Worm (Caenorhabditis elegans) whole organism, late embryonic: ENCODE measurements around the gene R10H10.7.
A peak's percentile ranks its signal among the peaks of the same experiment; 100 is the strongest.

Experiments
- C08G9.2 ChIP-seq: sonication (generic microtip); optimal IDR thresholded peaks from 2 replicates; lab custom pipeline; 2016; ENCODE audit warnings: mild to moderate bottlenecking, missing genetic modification characterization, moderate library complexity, missing compliant biosample characterization
- C38D4.7 ChIP-seq: fragments of 200-800 bp; sonication (Bioruptor generic); optimal IDR thresholded peaks from 2 replicates; lab custom pipeline; 2018; ENCODE audit warnings: mild to moderate bottlenecking, missing genetic modification characterization, moderate library complexity, missing compliant biosample characterization
- F13H6.1 ChIP-seq: sonication (generic microtip); optimal IDR thresholded peaks from 2 replicates; lab custom pipeline; 2016; ENCODE audit warnings: missing genetic modification characterization, missing compliant biosample characterization
- K02D7.2 ChIP-seq: sonication (generic microtip); optimal IDR thresholded peaks from 2 replicates; lab custom pipeline; 2017; ENCODE audit warnings: mild to moderate bottlenecking, missing genetic modification characterization, missing compliant biosample characterization
- K09A11.1 ChIP-seq: sonication (generic microtip); optimal IDR thresholded peaks from 2 replicates; lab custom pipeline; 2017; ENCODE audit warnings: antibody characterized with exemption, mild to moderate bottlenecking, missing genetic modification characterization, missing compliant biosample characterization; ENCODE audit not compliant: insufficient read depth
- Y22D7AL.16 ChIP-seq: sonication (generic microtip); optimal IDR thresholded peaks from 2 replicates; lab custom pipeline; 2016; ENCODE audit warnings: missing genetic modification characterization, missing compliant biosample characterization
- ahr-1 ChIP-seq: sonication (generic microtip); optimal IDR thresholded peaks from 2 replicates; lab custom pipeline; 2016; ENCODE audit warnings: missing genetic modification characterization, missing compliant biosample characterization
- ceh-18 ChIP-seq: sonication (generic microtip); optimal IDR thresholded peaks from 2 replicates; lab custom pipeline; 2016; ENCODE audit warnings: missing genetic modification characterization, missing compliant biosample characterization
- ceh-19 ChIP-seq: fragments of 200-800 bp; sonication (Bioruptor generic); optimal IDR thresholded peaks from 2 replicates; lab custom pipeline; 2018; ENCODE audit warnings: mild to moderate bottlenecking, missing genetic modification characterization, missing compliant biosample characterization
- ceh-2 ChIP-seq: sonication (generic microtip); optimal IDR thresholded peaks from 2 replicates; lab custom pipeline; 2016; ENCODE audit warnings: missing genotype, missing genetic modification characterization, missing compliant biosample characterization
- ceh-22 ChIP-seq: sonication (generic microtip); optimal IDR thresholded peaks from 2 replicates; lab custom pipeline; 2017; ENCODE audit warnings: missing biosample characterization, missing genetic modification characterization
- ceh-24 ChIP-seq: sonication (generic microtip); optimal IDR thresholded peaks from 2 replicates; lab custom pipeline; 2016; ENCODE audit warnings: mild to moderate bottlenecking, missing genetic modification characterization, missing compliant biosample characterization
- ceh-30 ChIP-seq: fragments of 150-350 bp; optimal IDR thresholded peaks from 2 replicates; lab custom pipeline; 2014; ENCODE audit warnings: missing biosample characterization, missing genetic modification characterization
- ceh-31 ChIP-seq: sonication (generic microtip); optimal IDR thresholded peaks from 2 replicates; lab custom pipeline; 2016; ENCODE audit warnings: missing genetic modification characterization, missing compliant biosample characterization
- ceh-34 ChIP-seq: sonication (generic microtip); optimal IDR thresholded peaks from 2 replicates; lab custom pipeline; 2016; ENCODE audit warnings: mild to moderate bottlenecking, missing genetic modification characterization, missing compliant biosample characterization
- ceh-48 ChIP-seq: sonication (generic microtip); optimal IDR thresholded peaks from 2 replicates; lab custom pipeline; 2016; ENCODE audit warnings: missing genetic modification characterization, inconsistent platforms, missing compliant biosample characterization
- ceh-6 ChIP-seq: fragments of 200-800 bp; sonication (Bioruptor generic); optimal IDR thresholded peaks from 2 replicates; lab custom pipeline; 2018; ENCODE audit warnings: mild to moderate bottlenecking, missing genetic modification characterization, missing compliant biosample characterization
- dve-1 ChIP-seq: sonication (generic microtip); optimal IDR thresholded peaks from 2 replicates; lab custom pipeline; 2017; ENCODE audit warnings: antibody characterized with exemption, mild to moderate bottlenecking, missing genetic modification characterization, missing compliant biosample characterization
- elt-2 ChIP-seq: sonication (generic microtip); optimal IDR thresholded peaks from 2 replicates; lab custom pipeline; 2016; ENCODE audit warnings: missing genetic modification reagents, missing genetic modification characterization, missing compliant biosample characterization
- elt-4 ChIP-seq: sonication (generic microtip); optimal IDR thresholded peaks from 2 replicates; lab custom pipeline; 2016; ENCODE audit warnings: missing genetic modification characterization, missing compliant biosample characterization
- ets-4 ChIP-seq: sonication (generic microtip); optimal IDR thresholded peaks from 2 replicates; lab custom pipeline; 2016; ENCODE audit warnings: missing genetic modification characterization, missing compliant biosample characterization
- eyg-1 ChIP-seq: sonication (generic microtip); optimal IDR thresholded peaks from 2 replicates; lab custom pipeline; 2016; ENCODE audit warnings: missing genotype, missing genetic modification characterization, missing compliant biosample characterization
- fax-1 ChIP-seq: sonication (generic microtip); optimal IDR thresholded peaks from 2 replicates; lab custom pipeline; 2016; ENCODE audit warnings: missing genotype, missing genetic modification characterization, missing compliant biosample characterization
- fkh-10 ChIP-seq: fragments of 150-350 bp; optimal IDR thresholded peaks from 2 replicates; lab custom pipeline; 2014; ENCODE audit warnings: missing biosample characterization, missing genetic modification reagents, missing genetic modification characterization
- fkh-6 ChIP-seq: sonication (generic microtip); optimal IDR thresholded peaks from 2 replicates; lab custom pipeline; 2016; ENCODE audit warnings: missing genetic modification characterization, missing compliant biosample characterization
- hlh-13 ChIP-seq: fragments of 200-800 bp; sonication (Bioruptor generic); optimal IDR thresholded peaks from 2 replicates; lab custom pipeline; 2018; ENCODE audit warnings: mild to moderate bottlenecking, missing genetic modification characterization, missing compliant biosample characterization
- hlh-30 ChIP-seq: sonication (generic microtip); optimal IDR thresholded peaks from 2 replicates; lab custom pipeline; 2017; ENCODE audit warnings: antibody characterized with exemption, missing genetic modification characterization, missing compliant biosample characterization; ENCODE audit not compliant: insufficient read depth
- madf-2 ChIP-seq: sonication (generic microtip); optimal IDR thresholded peaks from 2 replicates; lab custom pipeline; 2017; ENCODE audit warnings: missing genetic modification characterization, missing compliant biosample characterization
- nfya-1 ChIP-seq: sonication (generic microtip); optimal IDR thresholded peaks from 2 replicates; lab custom pipeline; 2017; ENCODE audit warnings: missing genetic modification characterization, mild to moderate bottlenecking, missing compliant biosample characterization, antibody characterized with exemption, moderate library complexity
- odd-2 ChIP-seq: sonication (generic microtip); optimal IDR thresholded peaks from 2 replicates; lab custom pipeline; 2017; ENCODE audit warnings: antibody characterized with exemption, mild to moderate bottlenecking, missing genetic modification characterization, missing compliant biosample characterization
- pag-3 ChIP-seq: sonication (generic microtip); optimal IDR thresholded peaks from 2 replicates; lab custom pipeline; 2016; ENCODE audit warnings: missing compliant biosample characterization, missing genetic modification characterization, borderline replicate concordance
- pat-9 ChIP-seq: fragments of 200-800 bp; sonication (Bioruptor generic); optimal IDR thresholded peaks from 2 replicates; lab custom pipeline; 2018; ENCODE audit warnings: mild to moderate bottlenecking, missing genetic modification characterization, moderate library complexity, missing compliant biosample characterization
- pax-1 ChIP-seq: fragments of 150-350 bp; optimal IDR thresholded peaks from 2 replicates; lab custom pipeline; 2014; ENCODE audit warnings: missing biosample characterization, missing genetic modification characterization
- pha-2 ChIP-seq: sonication (generic microtip); optimal IDR thresholded peaks from 2 replicates; lab custom pipeline; 2017; ENCODE audit warnings: mild to moderate bottlenecking, missing genetic modification characterization, missing compliant biosample characterization
- ref-2 ChIP-seq: sonication (generic microtip); optimal IDR thresholded peaks from 2 replicates; lab custom pipeline; 2016; ENCODE audit warnings: missing genetic modification characterization, missing compliant biosample characterization
- rnt-1 ChIP-seq: sonication (generic microtip); optimal IDR thresholded peaks from 2 replicates; lab custom pipeline; 2016; ENCODE audit warnings: missing genetic modification characterization, missing compliant biosample characterization
- syd-9 ChIP-seq: sonication (generic microtip); optimal IDR thresholded peaks from 2 replicates; lab custom pipeline; 2016; ENCODE audit warnings: mild to moderate bottlenecking, missing genetic modification characterization, moderate library complexity, missing compliant biosample characterization
- tbx-2 ChIP-seq: sonication (generic microtip); optimal IDR thresholded peaks from 2 replicates; lab custom pipeline; 2016; ENCODE audit warnings: missing genetic modification characterization, missing compliant biosample characterization
- tbx-7 ChIP-seq: sonication (generic microtip); optimal IDR thresholded peaks from 2 replicates; lab custom pipeline; 2016; ENCODE audit warnings: missing genotype, missing genetic modification characterization, missing compliant biosample characterization
- unc-3 ChIP-seq, 2 experiments: fragments of 200-800 bp in 1 of 2; sonication (Bioruptor generic) in 1 of 2; sonication (generic microtip) in 1 of 2; conservative IDR thresholded peaks in 1 of 2; optimal IDR thresholded peaks in 1 of 2; 2 replicates each; pipeline versions ENCODE4 v1.3.6 to Lab custom; 2016 to 2022; ENCODE audit warnings: missing compliant biosample characterization in 2 of 2, missing genetic modification characterization in 2 of 2, missing genetic modification reagents in 1 of 2
- unc-42 ChIP-seq: sonication (generic microtip); optimal IDR thresholded peaks from 2 replicates; lab custom pipeline; 2016; ENCODE audit warnings: missing genotype, missing genetic modification characterization, missing compliant biosample characterization
- unc-55 ChIP-seq: sonication (generic microtip); optimal IDR thresholded peaks from 2 replicates; lab custom pipeline; 2017; ENCODE audit warnings: missing biosample characterization, missing genetic modification reagents, missing genetic modification characterization
- zip-5 ChIP-seq: sonication (generic microtip); optimal IDR thresholded peaks from 2 replicates; lab custom pipeline; 2016; ENCODE audit warnings: missing genetic modification characterization, missing compliant biosample characterization

The R10H10.7 gene

ce11 chrIV:10381035-10381434, 32.7 kb downstream of the R10H10.7 start:
- TF ChIP-seq ceh-18 (tag; lab: Kevin White, UChicago) (no peak), F13H6.1 (tag; lab: Kevin White, UChicago) (no peak), rnt-1 (tag; lab: Kevin White, UChicago) (no peak), fax-1 (tag; lab: Kevin White, UChicago) (no peak), pag-3 (tag; lab: Kevin White, UChicago) (no peak), zip-5 (no peak), K02D7.2 (tag; lab: Kevin White, UChicago) (no peak), elt-4 (tag; lab: Kevin White, UChicago) (no peak), pat-9 (no peak), ahr-1 (no peak), tbx-7 (tag; lab: Kevin White, UChicago) (no peak), nfya-1 (tag; lab: Kevin White, UChicago) (no peak)

DNA sequence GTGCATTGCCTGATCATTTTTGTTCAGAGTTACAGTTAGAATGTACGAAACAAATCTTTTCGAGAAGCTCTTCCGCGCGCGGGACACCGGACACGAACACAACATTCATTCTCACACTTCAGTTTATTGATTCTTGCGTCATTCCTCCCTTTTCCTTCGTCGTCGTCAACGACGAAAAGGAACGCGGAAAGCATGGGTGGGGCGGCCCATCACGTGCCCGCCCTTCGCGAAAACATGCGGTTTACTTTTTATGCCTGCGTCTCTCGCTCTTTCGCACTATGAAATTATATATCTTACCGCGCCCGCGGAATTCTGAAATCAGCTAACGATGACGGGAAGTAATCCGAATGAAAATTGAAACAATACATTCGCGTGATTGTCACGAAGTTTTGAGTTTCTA, 33.1 kb downstream of the R10H10.7 start:
- TF ChIP-seq unc-42 (peak; percentile 41), unc-3 (GFP tag; conservative IDR thresholded peaks at IDR 0.05; lab: Robert Waterston, UW) (no peak), unc-3 (tag; optimal IDR thresholded peaks at IDR 0.05; lab: Kevin White, UChicago) (no peak), ceh-24 (tag; lab: Kevin White, UChicago) (no peak), ref-2 (tag; lab: Kevin White, UChicago) (peak; percentile 39), nfya-1 (tag; lab: Kevin White, UChicago) (peak; percentile 48), fkh-6 (tag; lab: Kevin White, UChicago) (no peak), F13H6.1 (tag; lab: Kevin White, UChicago) (no peak), ceh-48 (tag; lab: Kevin White, UChicago) (peak; percentile 93), elt-4 (tag; lab: Kevin White, UChicago) (no peak), tbx-2 (tag; lab: Kevin White, UChicago) (peak; percentile 24), ceh-34 (tag; lab: Kevin White, UChicago) (peak; percentile 80), ceh-19 (GFP tag; lab: Kevin White, UChicago) (no peak), ets-4 (tag; lab: Kevin White, UChicago) (peak; percentile 4), hlh-30 (tag; lab: Kevin White, UChicago) (peak; percentile 98), elt-2 (tag; lab: Kevin White, UChicago) (peak; percentile 7), rnt-1 (tag; lab: Kevin White, UChicago) (peak; percentile 71), madf-2 (tag; lab: Kevin White, UChicago) (no peak), ceh-2 (peak; percentile 2), ceh-31 (tag; lab: Kevin White, UChicago) (peak; percentile 57), unc-55 (GFP tag; lab: Kevin White, UChicago) (peak; percentile 49), tbx-7 (tag; lab: Kevin White, UChicago) (no peak)

DNA sequence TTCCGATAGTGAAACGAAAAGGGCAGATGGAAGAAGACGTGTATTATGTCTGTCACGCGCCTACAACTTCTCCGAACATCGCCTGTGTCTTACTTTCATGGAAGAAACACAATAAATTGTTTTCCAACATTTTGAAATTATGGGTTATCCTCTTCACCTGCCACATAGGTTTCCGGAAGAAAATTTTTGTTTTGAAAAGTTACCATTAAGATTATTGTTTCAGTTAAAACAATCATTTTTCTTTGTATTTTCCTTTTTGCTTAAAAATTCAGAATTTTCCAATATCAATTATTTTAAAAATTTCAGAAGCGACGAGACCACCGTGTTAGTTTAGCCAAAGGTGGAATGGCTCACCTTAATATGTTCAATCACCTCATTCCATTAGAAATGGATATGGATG, 39.1 kb downstream of the R10H10.7 start, which contains the start of gene mask-1:
mask-1 (plus strand) TSS at position 301 of the 400 bp plus-strand sequence.
- TF ChIP-seq rnt-1 (tag; lab: Kevin White, UChicago) (no peak), pha-2 (tag; lab: Kevin White, UChicago) (no peak), odd-2 (tag; lab: Kevin White, UChicago) (no peak), ceh-6 (no peak), ceh-2 (no peak), ceh-19 (GFP tag; lab: Kevin White, UChicago) (no peak)

ce11 chrIV:10373772-10374288, 39.9 kb downstream of the R10H10.7 start, which contains the start of gene mpz-5:
mpz-5 (minus strand) TSS chrIV:10373822.
- TF ChIP-seq eyg-1 (tag; lab: Kevin White, UChicago), result no peak
- TF ChIP-seq dve-1 (tag; lab: Kevin White, UChicago), result peak; percentile 20
- TF ChIP-seq ceh-30 (tag; lab: Kevin White, UChicago), result no peak
- TF ChIP-seq rnt-1 (tag; lab: Kevin White, UChicago), result no peak
- no peak for TF ChIP-seq Y22D7AL.16 (tag; lab: Kevin White, UChicago)
- TF ChIP-seq pax-1 (tag; lab: Kevin White, UChicago), result no peak
- no peak for TF ChIP-seq pag-3 (tag; lab: Kevin White, UChicago)
- TF ChIP-seq ceh-48 (tag; lab: Kevin White, UChicago), result no peak
- no peak for TF ChIP-seq C38D4.7
- TF ChIP-seq syd-9 (tag; lab: Kevin White, UChicago), result no peak
- peak; percentile 6 for TF ChIP-seq tbx-2 (tag; lab: Kevin White, UChicago)
- TF ChIP-seq hlh-13, result no peak
- no peak for TF ChIP-seq ref-2 (tag; lab: Kevin White, UChicago)
- no peak for TF ChIP-seq unc-3 (GFP tag; conservative IDR thresholded peaks at IDR 0.05; lab: Robert Waterston, UW)
- TF ChIP-seq unc-3 (tag; optimal IDR thresholded peaks at IDR 0.05; lab: Kevin White, UChicago), result no peak
- TF ChIP-seq ceh-22 (tag; lab: Kevin White, UChicago), result no peak
- no peak for TF ChIP-seq madf-2 (tag; lab: Kevin White, UChicago)
- no peak for TF ChIP-seq fkh-10 (GFP tag; lab: Kevin White, UChicago)
- no peak for TF ChIP-seq tbx-7 (tag; lab: Kevin White, UChicago)
- no peak for TF ChIP-seq ets-4 (tag; lab: Kevin White, UChicago)
- no peak for TF ChIP-seq K09A11.1
- TF ChIP-seq C08G9.2, result no peak
- no peak for TF ChIP-seq elt-4 (tag; lab: Kevin White, UChicago)
- TF ChIP-seq ceh-6, result no peak
